Worm (Caenorhabditis elegans): ENCODE results near the gene sss-1.

Gene sss-1

ce11 chrIV:9873837-9874236 lies 19.7 kb downstream of the sss-1 start:
- TF ChIP-seq tlp-1 (tag; optimal IDR thresholded peaks at IDR 0.05): no peak
- no peak for TF ChIP-seq skn-1 (tag; optimal IDR thresholded peaks at IDR 0.05)
- peak; percentile 39 for TF ChIP-seq tbx-2 (tag; optimal IDR thresholded peaks at IDR 0.05)
- no peak for TF ChIP-seq aly-2 (tag; optimal IDR thresholded peaks at IDR 0.05)
- TF ChIP-seq ztf-4 (tag; optimal IDR thresholded peaks at IDR 0.05): peak; percentile 19
- no peak for TF ChIP-seq nhr-12 (tag; optimal IDR thresholded peaks at IDR 0.05)
- no peak for TF ChIP-seq C16A3.4 (tag; optimal IDR thresholded peaks at IDR 0.05)
- peak; percentile 43 to 60 for TF ChIP-seq lin-35 (GFP tag; optimal IDR thresholded peaks at IDR 0.05)
- TF ChIP-seq snu-23 (GFP tag; optimal IDR thresholded peaks at IDR 0.05): peak; percentile 73
- TF ChIP-seq irx-1 (tag; optimal IDR thresholded peaks at IDR 0.05): no peak
- peak; percentile 63 to 75 for TF ChIP-seq efl-1 (optimal IDR thresholded peaks at IDR 0.05)
- no peak for TF ChIP-seq efl-1 (GFP tag; optimal IDR thresholded peaks at IDR 0.05 in 1 of 2)
- peak in 1 of 2 experiments; percentile 54 for TF ChIP-seq mdl-1 (tag; optimal IDR thresholded peaks at IDR 0.05)
- no peak for TF ChIP-seq ceh-88 (GFP tag; IDR thresholded peaks at IDR 0.05)
- TF ChIP-seq F16B12.6 (tag; optimal IDR thresholded peaks at IDR 0.05): no peak
- no peak for TF ChIP-seq ama-1 (optimal IDR thresholded peaks at IDR 0.05)
- TF ChIP-seq mep-1 (tag; optimal IDR thresholded peaks at IDR 0.05): peak; percentile 63
- no peak for TF ChIP-seq ztf-11 (tag; optimal IDR thresholded peaks at IDR 0.05)
- TF ChIP-seq nhr-237 (tag; optimal IDR thresholded peaks at IDR 0.05): no peak
- no peak for TF ChIP-seq lin-15B (tag; optimal IDR thresholded peaks at IDR 0.05)
- TF ChIP-seq dsc-1 (tag; optimal IDR thresholded peaks at IDR 0.05): peak; percentile 7
- no peak for TF ChIP-seq ceh-8 (GFP tag; optimal IDR thresholded peaks at IDR 0.05)
- peak; percentile 32 for TF ChIP-seq xbp-1 (tag; optimal IDR thresholded peaks at IDR 0.05)
- TF ChIP-seq fkh-8 (tag; optimal IDR thresholded peaks at IDR 0.05): peak; percentile 51
- no peak for TF ChIP-seq sox-4 (tag; optimal IDR thresholded peaks at IDR 0.05)
- TF ChIP-seq vab-15 (tag; optimal IDR thresholded peaks at IDR 0.05): no peak
- TF ChIP-seq nhr-77 (tag; optimal IDR thresholded peaks at IDR 0.05): no peak
- peak; percentile 27 for TF ChIP-seq nhr-19 (GFP tag; conservative IDR thresholded peaks at IDR 0.05)
- TF ChIP-seq nhr-90 (tag; optimal IDR thresholded peaks at IDR 0.05; ENCODE audit: poor library complexity): no peak
- TF ChIP-seq alr-1 (tag; optimal IDR thresholded peaks at IDR 0.05; ENCODE audit: borderline replicate concordance): no peak
- TF ChIP-seq lin-39 (tag; optimal IDR thresholded peaks at IDR 0.05): no peak
- no peak for TF ChIP-seq lin-13 (GFP tag; optimal IDR thresholded peaks at IDR 0.05)
- peak in 1 of 6 experiments; percentile 6 for TF ChIP-seq elt-3 (tag; optimal IDR thresholded peaks at IDR 0.05)
- no peak for TF ChIP-seq ceh-90 (tag; optimal IDR thresholded peaks at IDR 0.05)
- TF ChIP-seq ets-5 (GFP tag; IDR thresholded peaks at IDR 0.05): no peak
- no peak for TF ChIP-seq egl-27 (tag; optimal IDR thresholded peaks at IDR 0.05)
- no peak for TF ChIP-seq nhr-11 (tag; optimal IDR thresholded peaks at IDR 0.05)
- TF ChIP-seq mef-2 (tag; optimal IDR thresholded peaks at IDR 0.05): no peak
- peak in 2 of 3 experiments; percentile 10 to 38 for TF ChIP-seq dpl-1 (GFP tag; optimal IDR thresholded peaks at IDR 0.05)
- TF ChIP-seq nhr-71 (tag; optimal IDR thresholded peaks at IDR 0.05): peak; percentile 70
- peak; percentile 24 for TF ChIP-seq lir-3 (tag; optimal IDR thresholded peaks at IDR 0.05; ENCODE audit: poor library complexity)
- no peak for TF ChIP-seq jun-1 (tag; optimal IDR thresholded peaks at IDR 0.05)
- TF ChIP-seq sup-37 (GFP tag; optimal IDR thresholded peaks at IDR 0.05): no peak
- TF ChIP-seq nhr-85 (tag): peak; percentile 86
- no peak for TF ChIP-seq nhr-76 (tag; optimal IDR thresholded peaks at IDR 0.05)
- no peak for TF ChIP-seq fkh-10 (GFP tag; optimal IDR thresholded peaks at IDR 0.05)
- TF ChIP-seq egl-13 (tag; optimal IDR thresholded peaks at IDR 0.05): no peak
- no peak for TF ChIP-seq sptf-1 (tag; optimal IDR thresholded peaks at IDR 0.05)
- TF ChIP-seq pax-3 (tag; optimal IDR thresholded peaks at IDR 0.05): no peak
- TF ChIP-seq zip-4 (GFP tag; optimal IDR thresholded peaks at IDR 0.05): no peak
- TF ChIP-seq elt-2 (tag; optimal IDR thresholded peaks at IDR 0.05): peak; percentile 46
- no peak for TF ChIP-seq hlh-4 (tag; optimal IDR thresholded peaks at IDR 0.05)
- no peak for TF ChIP-seq unc-98 (GFP tag; IDR thresholded peaks at IDR 0.05)
- peak in 2 of 3 experiments; percentile 26 to 40 for TF ChIP-seq ceh-82 (tag; optimal IDR thresholded peaks at IDR 0.05)

Measured in whole organism, L1 larva.